Worm (Caenorhabditis elegans) whole organism, L4 larva: ENCODE data around the gene mrps-10.

Experiments
- D1046.2 ChIP-seq: fragments of 200-800 bp; sonication (Bioruptor generic); IDR thresholded peaks from 2 replicates; pipeline ENCODE4 v1.3.6; 2022; ENCODE audit warnings: missing genetic modification characterization, missing compliant biosample characterization
- F10B5.3 ChIP-seq: sonication (generic microtip); optimal IDR thresholded peaks from 2 replicates; lab custom pipeline; 2016; ENCODE audit warnings: mild to moderate bottlenecking, missing genetic modification characterization, missing compliant biosample characterization
- F26F4.8 ChIP-seq: fragments of 200-800 bp; sonication (Bioruptor generic); conservative IDR thresholded peaks from 2 replicates; pipeline ENCODE4 v1.3.6; 2022; ENCODE audit warnings: missing genetic modification characterization, missing compliant biosample characterization
- T20F7.1 ChIP-seq: fragments of 200-800 bp; sonication (Bioruptor generic); optimal IDR thresholded peaks from 2 replicates; lab custom pipeline; 2018; ENCODE audit warnings: mild to moderate bottlenecking, missing genetic modification characterization, missing compliant biosample characterization
- Y105C5A.15 ChIP-seq: fragments of 200-800 bp; sonication (Bioruptor generic); IDR thresholded peaks from 2 replicates; pipeline ENCODE4 v1.3.6; 2022; ENCODE audit warnings: missing genetic modification characterization, missing compliant biosample characterization
- Y48G9A.11 ChIP-seq: fragments of 200-800 bp; sonication (Bioruptor generic); IDR thresholded peaks from 2 replicates; pipeline ENCODE4 v1.3.6; 2022; ENCODE audit warnings: missing genetic modification reagents, missing genetic modification characterization, missing compliant biosample characterization
- ZK337.2 ChIP-seq: fragments of 200-800 bp; sonication (Bioruptor generic); IDR thresholded peaks from 2 replicates; pipeline ENCODE4 v1.3.6; 2022; ENCODE audit warnings: missing genetic modification reagents, missing genetic modification characterization, missing compliant biosample characterization
- aha-1 ChIP-seq: fragments of 150-350 bp; peaks from one replicate; lab custom pipeline; 2014; ENCODE audit warnings: missing biosample characterization, missing genetic modification characterization
- attf-4 ChIP-seq: sonication (generic microtip); optimal IDR thresholded peaks from 3 replicates; lab custom pipeline; 2017; ENCODE audit warnings: missing biosample characterization, missing genetic modification characterization
- ceh-28 ChIP-seq: fragments of 150-350 bp; optimal IDR thresholded peaks from 2 replicates; lab custom pipeline; 2014; ENCODE audit warnings: missing biosample characterization, missing genetic modification reagents, missing genetic modification characterization
- ceh-62 ChIP-seq: sonication (generic microtip); optimal IDR thresholded peaks from 2 replicates; lab custom pipeline; 2017; ENCODE audit warnings: missing biosample characterization, missing genetic modification characterization
- ceh-82 ChIP-seq: sonication (generic microtip); optimal IDR thresholded peaks from 2 replicates; lab custom pipeline; 2017; ENCODE audit warnings: missing biosample characterization, missing genetic modification characterization
- ces-1 ChIP-seq: fragments of 150-350 bp; sonication (generic microtip); optimal IDR thresholded peaks from 4 replicates; lab custom pipeline; 2014; ENCODE audit warnings: missing biosample characterization, missing genetic modification reagents, missing genetic modification characterization
- cey-2 ChIP-seq: sonication (generic microtip); optimal IDR thresholded peaks from 3 replicates; lab custom pipeline; 2017; ENCODE audit warnings: missing genetic modification characterization, mild to moderate bottlenecking, missing compliant biosample characterization, antibody characterized with exemption, borderline replicate concordance; ENCODE audit not compliant: insufficient read depth
- ctbp-1 ChIP-seq: fragments of 200-800 bp; sonication (Bioruptor generic); IDR thresholded peaks from 2 replicates; pipeline ENCODE4 v1.3.6; 2022; ENCODE audit warnings: missing genetic modification reagents, missing genetic modification characterization, missing compliant biosample characterization
- daf-12 ChIP-seq: fragments of 150-350 bp; optimal IDR thresholded peaks from 2 replicates; lab custom pipeline; 2014; ENCODE audit warnings: missing biosample characterization, missing genetic modification reagents, missing genetic modification characterization
- daf-16 ChIP-seq, 3 experiments: sonication (generic microtip); optimal IDR thresholded peaks; 2 replicates each; lab custom pipeline; 2016 to 2017; ENCODE audit warnings: missing genetic modification characterization in 3 of 3, missing genetic modification reagents in 3 of 3, mild to moderate bottlenecking in 2 of 3, missing compliant biosample characterization in 2 of 3, missing biosample characterization in 1 of 3, moderate library complexity in 1 of 3
- dmd-8 ChIP-seq: fragments of 200-800 bp; sonication (Bioruptor generic); IDR thresholded peaks from 2 replicates; pipeline ENCODE4 v1.3.6; 2022; ENCODE audit warnings: missing genetic modification characterization, missing compliant biosample characterization
- dmd-9 ChIP-seq: fragments of 200-800 bp; sonication (Bioruptor generic); IDR thresholded peaks from 2 replicates; pipeline ENCODE4 v1.3.6; 2022; ENCODE audit warnings: missing genetic modification reagents, missing genetic modification characterization, missing compliant biosample characterization
- egl-43 ChIP-seq: fragments of 200-800 bp; sonication (Bioruptor generic); IDR thresholded peaks from 2 replicates; pipeline ENCODE4 v1.3.6; 2022; ENCODE audit warnings: missing genetic modification reagents, missing genetic modification characterization, missing compliant biosample characterization
- fkh-10 ChIP-seq: fragments of 150-350 bp; optimal IDR thresholded peaks from 2 replicates; lab custom pipeline; 2014; ENCODE audit warnings: missing biosample characterization, missing genetic modification reagents, missing genetic modification characterization
- hif-1 ChIP-seq, 2 experiments: sonication (generic microtip); optimal IDR thresholded peaks; 2 replicates each; lab custom pipeline; 2016 to 2017; ENCODE audit warnings: missing compliant biosample characterization in 2 of 2, missing genetic modification characterization in 2 of 2, missing genetic modification reagents in 2 of 2, missing genotype in 2 of 2, mild to moderate bottlenecking in 1 of 2
- hlh-11 ChIP-seq: fragments of 200-800 bp; sonication (Bioruptor generic); optimal IDR thresholded peaks from 2 replicates; lab custom pipeline; 2018; ENCODE audit warnings: mild to moderate bottlenecking, missing genetic modification characterization, missing compliant biosample characterization
- hlh-30 ChIP-seq: sonication (generic microtip); optimal IDR thresholded peaks from 2 replicates; lab custom pipeline; 2017; ENCODE audit warnings: antibody characterized with exemption, mild to moderate bottlenecking, missing genetic modification characterization, missing compliant biosample characterization; ENCODE audit not compliant: insufficient read depth
- lin-13 ChIP-seq: fragments of 150-350 bp; optimal IDR thresholded peaks from 2 replicates; lab custom pipeline; 2014; ENCODE audit warnings: missing biosample characterization, missing genetic modification reagents, missing genetic modification characterization
- lin-39 ChIP-seq: fragments of 150-350 bp; optimal IDR thresholded peaks from 2 replicates; lab custom pipeline; 2014; ENCODE audit warnings: missing biosample characterization, missing genetic modification reagents, missing genetic modification characterization
- lsy-2 ChIP-seq, 2 experiments: fragments of 150-350 bp in 1 of 2; sonication (generic microtip) in 1 of 2; optimal IDR thresholded peaks; 2 replicates each; lab custom pipeline; 2014 to 2017; ENCODE audit warnings: missing biosample characterization in 2 of 2, missing genetic modification characterization in 2 of 2
- madf-9 ChIP-seq: fragments of 200-800 bp; sonication (Bioruptor generic); conservative IDR thresholded peaks from 2 replicates; pipeline ENCODE4 v1.3.6; 2022; ENCODE audit warnings: missing genetic modification reagents, missing genetic modification characterization, missing compliant biosample characterization
- mep-1 ChIP-seq: fragments of 150-350 bp; sonication (generic microtip); optimal IDR thresholded peaks from 3 replicates; lab custom pipeline; 2014; ENCODE audit warnings: missing biosample characterization, missing genetic modification characterization
- mxl-2 ChIP-seq: fragments of 200-800 bp; sonication (Bioruptor generic); conservative IDR thresholded peaks from 2 replicates; pipeline ENCODE4 v1.3.6; 2022; ENCODE audit warnings: missing genetic modification reagents, missing genetic modification characterization, missing compliant biosample characterization
- mxl-3 ChIP-seq: fragments of 200-800 bp; sonication (Bioruptor generic); optimal IDR thresholded peaks from 2 replicates; lab custom pipeline; 2018; ENCODE audit warnings: mild to moderate bottlenecking, missing genetic modification characterization, missing compliant biosample characterization
- nhr-11 ChIP-seq: fragments of 150-350 bp; optimal IDR thresholded peaks from 2 replicates; lab custom pipeline; 2014; ENCODE audit warnings: missing biosample characterization, missing genetic modification characterization
- nhr-237 ChIP-seq: sonication (generic microtip); optimal IDR thresholded peaks from 2 replicates; lab custom pipeline; 2017; ENCODE audit warnings: missing biosample characterization, missing genetic modification characterization
- nhr-42 ChIP-seq: fragments of 200-800 bp; sonication (Bioruptor generic); IDR thresholded peaks from 2 replicates; pipeline ENCODE4 v1.3.6; 2022; ENCODE audit warnings: missing genetic modification characterization, missing compliant biosample characterization
- nhr-48 ChIP-seq: sonication (generic microtip); optimal IDR thresholded peaks from 2 replicates; lab custom pipeline; 2016; ENCODE audit warnings: mild to moderate bottlenecking, missing genetic modification characterization, missing compliant biosample characterization
- nhr-6 ChIP-seq: fragments of 150-350 bp; optimal IDR thresholded peaks from 2 replicates; lab custom pipeline; 2014; ENCODE audit warnings: missing biosample characterization, missing genetic modification characterization
- nhr-77 ChIP-seq: fragments of 150-350 bp; optimal IDR thresholded peaks from 2 replicates; lab custom pipeline; 2014; ENCODE audit warnings: missing biosample characterization, missing genetic modification characterization
- pha-4 ChIP-seq, 2 experiments: fragments of 150-350 bp in 1 of 2; fragments of 200-800 bp in 1 of 2; sonication (Bioruptor generic) in 1 of 2; IDR thresholded peaks in 1 of 2; optimal IDR thresholded peaks in 1 of 2; 2 replicates each; pipeline versions ENCODE4 v1.3.6 to Lab custom; 2014 to 2022; ENCODE audit warnings: missing genetic modification characterization in 2 of 2, missing genetic modification reagents in 2 of 2, missing biosample characterization in 1 of 2, missing compliant biosample characterization in 1 of 2
- saeg-2 ChIP-seq: fragments of 200-800 bp; sonication (Bioruptor generic); IDR thresholded peaks from 2 replicates; pipeline ENCODE4 v1.3.6; 2022; ENCODE audit warnings: missing genetic modification reagents, missing genetic modification characterization, missing compliant biosample characterization
- set-16 ChIP-seq: fragments of 200-800 bp; sonication (Bioruptor generic); IDR thresholded peaks from 2 replicates; pipeline ENCODE4 v1.3.6; 2022; ENCODE audit warnings: missing genetic modification reagents, missing genetic modification characterization, missing compliant biosample characterization
- skn-1 ChIP-seq: fragments of 150-350 bp; optimal IDR thresholded peaks from 2 replicates; lab custom pipeline; 2014; ENCODE audit warnings: missing biosample characterization, missing genetic modification characterization
- snpc-4 ChIP-seq: fragments of 150-350 bp; optimal IDR thresholded peaks from 2 replicates; lab custom pipeline; 2014; ENCODE audit warnings: missing biosample characterization, missing genetic modification characterization
- tag-97 ChIP-seq: fragments of 200-800 bp; sonication (Bioruptor generic); IDR thresholded peaks from 2 replicates; pipeline ENCODE4 v1.3.6; 2022; ENCODE audit warnings: missing genetic modification characterization, missing compliant biosample characterization
- unc-39 ChIP-seq: sonication (generic microtip); optimal IDR thresholded peaks from 2 replicates; lab custom pipeline; 2017; ENCODE audit warnings: missing biosample characterization, missing genetic modification characterization
- unc-62 ChIP-seq, 3 experiments: fragments of 150-350 bp in 1 of 3; sonication (generic microtip); optimal IDR thresholded peaks in 2 of 3; peaks in 1 of 3; 1 replicate in 1 of 3; 2 replicates in 2 of 3; lab custom pipeline; 2014 to 2017; ENCODE audit warnings: missing biosample characterization in 3 of 3, missing genetic modification characterization in 3 of 3, missing genetic modification reagents in 3 of 3, missing genotype in 1 of 3
- zag-1 ChIP-seq: fragments of 150-350 bp; optimal IDR thresholded peaks from 2 replicates; lab custom pipeline; 2014; ENCODE audit warnings: missing biosample characterization, missing genetic modification characterization
- zip-11 ChIP-seq: fragments of 200-800 bp; sonication (Bioruptor generic); IDR thresholded peaks from 2 replicates; pipeline ENCODE4 v1.3.6; 2022; ENCODE audit warnings: missing genetic modification characterization, missing compliant biosample characterization
- zip-2 ChIP-seq: fragments of 150-350 bp; optimal IDR thresholded peaks from 2 replicates; lab custom pipeline; 2014; ENCODE audit warnings: missing biosample characterization, missing genetic modification characterization
- ztf-11 ChIP-seq: fragments of 150-350 bp; optimal IDR thresholded peaks from 2 replicates; lab custom pipeline; 2014; ENCODE audit warnings: missing biosample characterization, missing genetic modification characterization

mrps-10 gene

ce11 chrIII:12904987-12905541 is 21.3 kb upstream of the mrps-10 start, which contains the start of gene cox-5A (continued):
- TF ChIP-seq Y48G9A.11, result peak; percentile 90
- TF ChIP-seq hlh-30 (tag; lab: Kevin White, UChicago), result peak; percentile 98
- peak; percentile 63 for TF ChIP-seq set-16 (GFP tag; lab: Robert Waterston, UW)
- TF ChIP-seq nhr-6 (tag; lab: Kevin White, UChicago), result peak; percentile 99
- TF ChIP-seq pha-4 (GFP tag; IDR thresholded peaks at IDR 0.05; lab: Robert Waterston, UW), result peak; percentile 99
- TF ChIP-seq pha-4 (tag; optimal IDR thresholded peaks at IDR 0.05; lab: Kevin White, UChicago), result peak; percentile 99
- peak; percentile 92 for TF ChIP-seq D1046.2 (GFP tag; lab: Robert Waterston, UW)
- TF ChIP-seq mxl-2, result peak; percentile 76; the same call in 1 of the 2 replicates
- peak; percentile 99 for TF ChIP-seq hlh-11
- peak; percentile 98 for TF ChIP-seq nhr-11 (tag; lab: Kevin White, UChicago)
- TF ChIP-seq madf-9, result peak; percentile 98
- TF ChIP-seq lin-13 (GFP tag; lab: Kevin White, UChicago), result peak; percentile 99
- TF ChIP-seq zip-2 (tag; lab: Kevin White, UChicago), result peak; percentile 92
- peak; percentile 97 for TF ChIP-seq saeg-2 (GFP tag; lab: Robert Waterston, UW)
- no peak for TF ChIP-seq ceh-82 (tag; lab: Kevin White, UChicago)
- no peak for TF ChIP-seq daf-12 (tag; lab: Kevin White, UChicago)
- no peak for TF ChIP-seq unc-39 (tag; lab: Kevin White, UChicago)
- TF ChIP-seq snpc-4 (tag; lab: Kevin White, UChicago), result peak; percentile 67
- TF ChIP-seq ztf-11, result no peak
- TF ChIP-seq unc-62 (GFP tag; optimal IDR thresholded peaks at IDR 0.05 in 1 of 2; lab: Kevin White, UChicago), result peak in 1 of 2 experiments; percentile 100
- no peak for TF ChIP-seq unc-62 (tag; optimal IDR thresholded peaks at IDR 0.05; lab: Kevin White, UChicago)
- TF ChIP-seq mep-1 (tag; lab: Kevin White, UChicago), result peak; percentile 99
- TF ChIP-seq ceh-28 (tag; lab: Kevin White, UChicago), result peak; percentile 95
- peak; percentile 99 for TF ChIP-seq fkh-10 (GFP tag; lab: Kevin White, UChicago)
- TF ChIP-seq dmd-9 (GFP tag; lab: Robert Waterston, UW), result peak; percentile 99
- TF ChIP-seq aha-1 (tag; lab: Kevin White, UChicago), result peak; percentile 100
- TF ChIP-seq ZK337.2 (GFP tag; lab: Robert Waterston, UW), result peak; percentile 77
- peak; percentile 90 for TF ChIP-seq mxl-3
- TF ChIP-seq Y105C5A.15 (GFP tag; lab: Robert Waterston, UW), result peak; percentile 95
- peak; percentile 2 for TF ChIP-seq lin-39 (tag; lab: Kevin White, UChicago)
- peak; percentile 85 to 96 for TF ChIP-seq hif-1 (tag; optimal IDR thresholded peaks at IDR 0.05; lab: Kevin White, UChicago)
- peak; percentile 95 for TF ChIP-seq F10B5.3
- no peak for TF ChIP-seq zip-11
- TF ChIP-seq tag-97 (GFP tag; lab: Robert Waterston, UW), result 0 out of 2 replicates have a peak, but pooled peaks have one; percentile 59
- peak; percentile 97 for TF ChIP-seq egl-43
- TF ChIP-seq lsy-2 (tag; optimal IDR thresholded peaks at IDR 0.05; lab: Kevin White, UChicago), result peak; percentile 100
- peak; percentile 98 for TF ChIP-seq nhr-42 (GFP tag; lab: Robert Waterston, UW)
- TF ChIP-seq F26F4.8 (GFP tag; lab: Robert Waterston, UW), result no peak
- peak; percentile 98 for TF ChIP-seq nhr-77 (tag; lab: Kevin White, UChicago)
- TF ChIP-seq attf-4, result peak; percentile 54
- TF ChIP-seq nhr-48 (tag; lab: Kevin White, UChicago), result peak; percentile 95
- peak; percentile 89 for TF ChIP-seq ces-1
- peak; percentile 88 for TF ChIP-seq skn-1
- peak; percentile 83 for TF ChIP-seq cey-2 (tag; lab: Kevin White, UChicago)
- no peak for TF ChIP-seq dmd-8 (GFP tag; lab: Robert Waterston, UW)
- peak; percentile 98 for TF ChIP-seq ctbp-1 (GFP tag; lab: Robert Waterston, UW)
- TF ChIP-seq nhr-237 (tag; lab: Kevin White, UChicago), result peak; percentile 66
- peak; percentile 26 for TF ChIP-seq ceh-62 (tag; lab: Kevin White, UChicago)
- peak; percentile 86 to 94 for TF ChIP-seq daf-16 (GFP tag; optimal IDR thresholded peaks at IDR 0.05; lab: Kevin White, UChicago)
- TF ChIP-seq daf-16 (tag; optimal IDR thresholded peaks at IDR 0.05; lab: Kevin White, UChicago), result peak; percentile 81
- no peak for TF ChIP-seq T20F7.1 (GFP tag; lab: Kevin White, UChicago)
- peak; percentile 80 for TF ChIP-seq zag-1 (tag; lab: Kevin White, UChicago)
